Worm (Caenorhabditis elegans): ENCODE measurements around the gene Y54G2A.11.
"Not testable (repeated sequence)": the region's sequence is repeated elsewhere in the genome, so short reads cannot be mapped to it uniquely, and the experiment has no call there.

Y54G2A.11 gene

DNA sequence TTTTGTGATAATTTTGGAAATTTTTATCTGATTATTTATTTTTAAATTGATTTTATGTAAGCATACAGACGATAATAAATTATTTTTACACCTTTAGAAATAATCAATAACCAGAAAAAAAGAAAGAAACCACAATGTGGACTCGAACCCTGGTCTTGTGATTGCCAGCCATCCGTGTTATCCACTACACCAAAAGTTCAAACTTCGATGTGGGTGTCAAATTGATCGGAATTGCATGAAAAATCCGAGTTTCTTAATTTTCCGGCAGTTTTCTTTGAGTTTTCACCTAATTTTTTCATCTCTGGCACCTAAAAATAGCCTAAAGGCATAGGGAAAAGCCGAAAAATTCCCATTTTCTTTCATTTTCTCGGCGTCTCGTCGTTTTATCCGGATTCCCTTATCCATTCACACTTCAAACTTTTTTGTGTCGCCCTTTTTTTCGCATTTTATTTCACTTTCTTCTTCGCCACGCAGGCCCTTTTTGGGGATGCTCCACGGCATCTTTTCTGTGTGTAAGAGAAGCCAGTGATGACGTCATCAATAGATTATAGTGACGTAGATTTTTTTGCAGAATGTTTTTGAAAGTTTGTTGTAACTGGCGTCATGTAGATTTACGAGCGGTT lies 24.1 kb downstream of the Y54G2A.11 start:
- TF ChIP-seq K09A11.1 (tag; optimal IDR thresholded peaks at IDR 0.05; ENCODE audit: insufficient read depth) = no peak
- TF ChIP-seq hlh-8 (tag; optimal IDR thresholded peaks at IDR 0.05) = no peak
- peak; percentile 3 for TF ChIP-seq unc-42 (tag; optimal IDR thresholded peaks at IDR 0.05)
- no peak for TF ChIP-seq ceh-24 (tag; optimal IDR thresholded peaks at IDR 0.05)
- no peak for TF ChIP-seq ceh-48 (tag; optimal IDR thresholded peaks at IDR 0.05)

DNA sequence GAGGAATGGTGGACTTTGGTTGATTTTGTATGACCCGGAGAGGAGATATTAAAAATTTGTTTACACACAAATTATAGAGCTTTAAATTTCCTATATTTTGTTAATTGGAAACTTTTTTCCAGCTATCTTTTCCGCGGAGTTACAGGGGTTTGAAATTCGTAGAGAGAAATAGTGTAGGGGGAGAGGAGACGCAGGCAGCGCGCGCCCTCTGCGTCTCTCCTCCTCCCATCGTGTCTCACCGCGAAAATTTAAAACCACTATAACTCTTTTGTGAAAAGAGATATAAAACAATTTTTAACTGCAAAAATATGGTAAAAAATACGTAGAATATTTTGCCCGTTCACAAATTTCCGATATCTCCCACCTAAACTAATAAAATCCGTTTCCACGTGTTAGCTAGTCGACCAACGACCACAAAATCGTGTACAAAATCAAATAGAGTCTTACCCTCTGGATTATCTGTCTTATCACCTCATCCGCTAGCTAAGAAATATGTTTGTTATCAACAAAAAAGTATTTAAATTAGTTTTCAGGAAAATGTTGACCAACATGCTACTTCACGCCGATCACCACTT lies 29.0 kb downstream of the Y54G2A.11 start, which contains the start of gene nhr-277:
Gene nhr-277 (plus strand): TSS at position 525 of the 575 bp plus-strand sequence.
- TF ChIP-seq F13H6.1 (tag; optimal IDR thresholded peaks at IDR 0.05) (no peak), ceh-2 (tag; optimal IDR thresholded peaks at IDR 0.05) (no peak)

DNA sequence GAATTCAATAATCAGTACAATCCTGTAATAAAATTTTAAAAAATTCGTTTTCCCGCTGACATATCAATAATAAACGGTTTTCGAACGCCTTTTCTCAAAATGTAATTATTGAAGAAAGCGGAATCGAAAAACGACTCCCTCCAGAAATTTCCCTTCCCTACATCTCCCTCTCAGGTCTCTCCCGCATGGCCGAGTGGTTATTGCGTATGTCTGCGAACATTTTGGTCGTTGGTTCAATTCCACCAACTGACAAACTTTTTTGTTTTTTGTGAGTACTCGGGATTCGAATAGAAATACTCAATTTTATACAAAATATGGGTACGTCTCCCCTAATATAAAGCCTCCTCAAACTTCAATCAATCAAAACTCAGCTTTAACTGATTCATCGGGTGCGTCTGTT lies 31.6 kb downstream of the Y54G2A.11 start:
- TF ChIP-seq unc-3 (GFP tag; conservative IDR thresholded peaks at IDR 0.05) = peak; percentile 82
- TF ChIP-seq unc-3 (tag; optimal IDR thresholded peaks at IDR 0.05) = not testable (repeated sequence)
- peak; percentile 71 for TF ChIP-seq sox-2 (GFP tag; IDR thresholded peaks at IDR 0.05)
- peak; percentile 84 for TF ChIP-seq ceh-45 (GFP tag; IDR thresholded peaks at IDR 0.05)
- peak; percentile 45 for TF ChIP-seq che-1 (tag; optimal IDR thresholded peaks at IDR 0.05)
- TF ChIP-seq ceh-34 (tag; optimal IDR thresholded peaks at IDR 0.05) = peak; percentile 4

DNA sequence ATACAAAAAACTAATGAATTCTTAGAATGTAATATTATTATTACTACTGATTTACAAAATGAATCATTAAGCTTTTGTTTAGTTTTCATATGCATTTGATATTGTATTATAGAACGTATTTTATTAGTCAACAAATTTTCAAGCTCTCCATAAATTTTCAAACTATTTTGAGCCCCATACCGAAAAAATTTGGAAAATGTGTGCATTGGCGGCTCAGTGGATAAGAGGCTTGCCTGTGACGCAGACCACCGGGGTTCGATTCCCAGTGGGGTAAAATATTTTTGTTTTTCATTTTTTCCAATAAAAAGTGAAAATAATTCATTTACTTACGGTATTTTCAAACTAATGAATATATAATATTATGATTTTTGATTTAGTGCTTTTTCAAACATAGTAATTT lies 33.1 kb downstream of the Y54G2A.11 start:
- TF ChIP-seq sox-4 (tag; optimal IDR thresholded peaks at IDR 0.05) = no peak
- no peak for TF ChIP-seq fkh-6 (tag; optimal IDR thresholded peaks at IDR 0.05)
- no peak for TF ChIP-seq ttx-3 (tag; optimal IDR thresholded peaks at IDR 0.05)
- TF ChIP-seq ref-2 (tag; optimal IDR thresholded peaks at IDR 0.05) = no peak
- TF ChIP-seq unc-42 (tag; optimal IDR thresholded peaks at IDR 0.05) = no peak
- no peak for TF ChIP-seq nhr-232 (tag; optimal IDR thresholded peaks at IDR 0.05)
- TF ChIP-seq unc-55 (GFP tag; optimal IDR thresholded peaks at IDR 0.05) = no peak
- TF ChIP-seq ceh-18 (tag; optimal IDR thresholded peaks at IDR 0.05) = no peak
- no peak for TF ChIP-seq pax-1 (tag; optimal IDR thresholded peaks at IDR 0.05)
- no peak for TF ChIP-seq nfya-1 (tag; optimal IDR thresholded peaks at IDR 0.05)
- no peak for TF ChIP-seq K09A11.1 (tag; optimal IDR thresholded peaks at IDR 0.05; ENCODE audit: insufficient read depth)
- TF ChIP-seq C08G9.2 (tag; optimal IDR thresholded peaks at IDR 0.05) = no peak

DNA sequence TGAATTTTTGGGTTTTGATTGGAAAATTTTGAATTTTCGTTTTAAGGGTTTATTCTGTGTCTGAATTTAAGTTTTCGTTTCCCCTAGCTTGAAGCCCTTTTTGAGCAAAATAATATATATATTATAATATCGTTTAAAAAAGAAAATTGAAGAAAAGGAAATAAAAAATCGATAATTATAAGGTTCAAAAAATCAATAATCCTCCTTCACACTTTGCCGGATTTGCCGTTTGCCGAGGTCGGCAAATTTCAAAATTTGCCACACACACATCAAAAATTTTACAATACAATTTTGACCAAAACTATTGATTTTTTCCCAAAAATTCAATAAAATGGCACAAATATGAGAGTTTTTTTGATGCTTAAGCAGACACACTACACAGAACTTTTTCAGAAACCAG lies 35.0 kb downstream of the Y54G2A.11 start:
- TF ChIP-seq K09A11.1 (tag; optimal IDR thresholded peaks at IDR 0.05; ENCODE audit: insufficient read depth) (no peak), gmeb-2 (tag; optimal IDR thresholded peaks at IDR 0.05) (no peak), zip-5 (tag; optimal IDR thresholded peaks at IDR 0.05) (no peak), ceh-18 (tag; optimal IDR thresholded peaks at IDR 0.05) (no peak), unc-86 (tag; optimal IDR thresholded peaks at IDR 0.05) (no peak), rnt-1 (tag; optimal IDR thresholded peaks at IDR 0.05) (no peak), ttx-3 (tag; optimal IDR thresholded peaks at IDR 0.05) (no peak), pros-1 (tag; optimal IDR thresholded peaks at IDR 0.05) (no peak), pha-2 (tag; optimal IDR thresholded peaks at IDR 0.05) (no peak), fkh-6 (tag; optimal IDR thresholded peaks at IDR 0.05) (no peak), pha-4 (tag; optimal IDR thresholded peaks at IDR 0.05) (no peak), ama-1 (optimal IDR thresholded peaks at IDR 0.05) (no peak), hlh-8 (tag; optimal IDR thresholded peaks at IDR 0.05) (no peak), tbx-2 (tag; optimal IDR thresholded peaks at IDR 0.05) (no peak), syd-9 (tag; optimal IDR thresholded peaks at IDR 0.05) (no peak), ceh-45 (GFP tag; IDR thresholded peaks at IDR 0.05) (no peak)
